Worm (Caenorhabditis elegans): ENCODE results near the gene gst-3.

gst-3 gene

ce11 chrIV:10144487-10144886 lies 4.4 kb upstream of the gst-3 start:
- TF ChIP-seq skn-1 (tag; optimal IDR thresholded peaks at IDR 0.05): peak; percentile 78
- TF ChIP-seq sem-4 (tag; optimal IDR thresholded peaks at IDR 0.05): no peak

ce11 chrIV:10143640-10144039 lies 3.6 kb upstream of the gst-3 start, which contains the start of gene msp-38:
Gene msp-38 (minus strand): TSS chrIV:10143740.
- no peak for TF ChIP-seq nhr-237 (tag; optimal IDR thresholded peaks at IDR 0.05)
- TF ChIP-seq gmeb-1 (tag; optimal IDR thresholded peaks at IDR 0.05): no peak
- no peak for TF ChIP-seq ztf-1 (GFP tag; conservative IDR thresholded peaks at IDR 0.05)
- no peak for TF ChIP-seq ceh-16 (tag; optimal IDR thresholded peaks at IDR 0.05)
- TF ChIP-seq nhr-25 (tag; optimal IDR thresholded peaks at IDR 0.05): no peak
- TF ChIP-seq ceh-82 (tag; optimal IDR thresholded peaks at IDR 0.05): no peak
- no peak for TF ChIP-seq sma-3 (GFP tag; optimal IDR thresholded peaks at IDR 0.05)
- no peak for TF ChIP-seq Y55F3AM.14 (GFP tag; optimal IDR thresholded peaks at IDR 0.05)
- no peak for TF ChIP-seq egl-27 (tag; optimal IDR thresholded peaks at IDR 0.05)
- TF ChIP-seq lin-39 (tag; optimal IDR thresholded peaks at IDR 0.05): no peak
- no peak for TF ChIP-seq unc-55 (GFP tag; optimal IDR thresholded peaks at IDR 0.05)
- TF ChIP-seq R02D3.7 (tag; optimal IDR thresholded peaks at IDR 0.05): no peak
- no peak for TF ChIP-seq unc-62 (GFP tag; optimal IDR thresholded peaks at IDR 0.05)
- TF ChIP-seq ztf-4 (tag; optimal IDR thresholded peaks at IDR 0.05): no peak
- TF ChIP-seq peb-1 (tag; optimal IDR thresholded peaks at IDR 0.05): no peak
- no peak for TF ChIP-seq elt-1 (tag; optimal IDR thresholded peaks at IDR 0.05)
- TF ChIP-seq skn-1 (tag; optimal IDR thresholded peaks at IDR 0.05): no peak
- TF ChIP-seq nhr-21 (tag; optimal IDR thresholded peaks at IDR 0.05): no peak
- no peak for TF ChIP-seq unc-39 (tag; optimal IDR thresholded peaks at IDR 0.05)

DNA sequence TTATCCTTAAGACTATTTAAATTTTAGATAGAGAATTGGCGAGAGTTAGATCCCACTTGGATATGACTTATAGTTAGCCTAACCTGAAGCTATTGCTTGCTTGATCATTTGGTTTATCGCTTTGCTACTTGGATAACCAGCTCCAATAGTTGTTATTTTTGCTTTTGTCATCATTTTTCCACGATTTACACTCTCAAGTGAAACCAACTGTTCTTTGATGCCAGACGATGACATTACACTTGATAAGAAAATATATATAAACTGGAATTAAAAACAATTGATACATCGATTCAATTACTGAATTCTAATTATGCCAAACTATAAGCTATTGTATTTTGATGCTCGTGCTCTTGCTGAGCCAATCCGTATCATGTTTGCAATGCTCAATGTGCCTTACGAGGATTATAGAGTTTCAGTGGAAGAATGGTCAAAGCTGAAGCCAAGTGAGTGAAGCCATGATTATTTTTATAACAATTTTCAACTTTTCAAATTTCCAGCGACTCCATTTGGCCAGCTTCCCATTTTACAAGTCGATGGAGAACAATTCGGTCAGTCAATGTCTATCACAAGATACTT lies 2.0 kb upstream of the gst-3 start, which contains the start of the genes gst-2, gst-4 and dhs-12:
Gene gst-2 (minus strand): TSS at position 132 of the 576 bp plus-strand sequence.
Gene gst-4 (plus strand): TSS at position 296 of the 576 bp plus-strand sequence.
Gene dhs-12 (plus strand): TSS at position 526 of the 576 bp plus-strand sequence.
- TF ChIP-seq zag-1 (tag; optimal IDR thresholded peaks at IDR 0.05): no peak
- TF ChIP-seq skn-1 (tag; optimal IDR thresholded peaks at IDR 0.05): peak; percentile 93

DNA sequence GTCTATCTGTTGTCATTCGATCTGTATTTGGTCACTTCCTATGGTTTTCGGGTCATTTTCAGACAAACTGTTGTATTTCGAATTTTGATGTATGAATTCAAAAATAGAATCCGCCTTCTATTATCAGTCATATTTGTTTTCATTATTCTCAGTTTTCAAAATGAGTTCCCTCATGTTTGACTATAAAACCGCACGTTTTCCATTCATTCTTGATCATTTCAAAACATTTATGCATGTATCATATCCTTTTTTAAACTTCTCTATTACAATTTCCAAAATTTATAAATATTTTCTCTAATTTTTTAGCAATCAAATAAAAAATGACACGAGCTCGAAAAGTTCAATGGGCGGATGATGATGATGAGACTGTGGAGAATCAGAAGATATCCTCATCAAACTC lies 2.2 kb downstream of the gst-3 start, which contains the start of gene K08F4.12:
Gene K08F4.12 (plus strand): TSS at position 301 of the 400 bp plus-strand sequence.
- TF ChIP-seq F13H6.1 (tag; optimal IDR thresholded peaks at IDR 0.05) (no peak), sem-4 (tag; optimal IDR thresholded peaks at IDR 0.05) (no peak), ceh-82 (tag; optimal IDR thresholded peaks at IDR 0.05) (no peak)

DNA sequence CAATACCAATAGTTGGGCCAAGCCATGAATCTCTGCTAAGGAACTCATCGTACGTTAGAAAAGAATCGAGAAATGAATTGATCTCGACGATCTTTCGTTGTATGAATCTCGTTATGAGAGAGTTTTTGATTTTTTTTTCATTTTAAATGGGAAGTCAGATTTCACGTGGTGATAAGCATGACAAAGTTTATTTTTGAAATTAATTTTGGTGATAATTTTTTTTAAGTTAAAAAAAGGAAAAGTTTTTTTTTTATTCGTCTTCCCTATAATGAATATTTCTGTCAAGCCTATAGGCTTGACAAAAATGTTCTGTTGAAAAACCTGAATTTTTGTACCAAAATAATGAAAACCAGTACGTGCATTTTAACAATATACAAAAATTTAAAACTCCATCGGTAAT lies 4.2 kb downstream of the gst-3 start, which contains the start of gene K08F4.5:
Gene K08F4.5 (minus strand): TSS at position 101 of the 400 bp plus-strand sequence.
- TF ChIP-seq nhr-12 (tag; optimal IDR thresholded peaks at IDR 0.05): no peak
- TF ChIP-seq mdl-1 (tag; optimal IDR thresholded peaks at IDR 0.05): no peak
- TF ChIP-seq ceh-82 (tag; optimal IDR thresholded peaks at IDR 0.05): no peak
- TF ChIP-seq unc-62 (GFP tag; optimal IDR thresholded peaks at IDR 0.05): no peak
- no peak for TF ChIP-seq mbf-1 (tag; optimal IDR thresholded peaks at IDR 0.05)
- TF ChIP-seq lin-11 (tag; optimal IDR thresholded peaks at IDR 0.05): no peak
- no peak for TF ChIP-seq nhr-10 (tag; optimal IDR thresholded peaks at IDR 0.05)
- TF ChIP-seq nhr-6 (tag; optimal IDR thresholded peaks at IDR 0.05): no peak
- no peak for TF ChIP-seq sma-9 (GFP tag; optimal IDR thresholded peaks at IDR 0.05)
- no peak for TF ChIP-seq sma-9 (tag; optimal IDR thresholded peaks at IDR 0.05)
- TF ChIP-seq gmeb-1 (tag; optimal IDR thresholded peaks at IDR 0.05): no peak
- TF ChIP-seq peb-1 (tag; optimal IDR thresholded peaks at IDR 0.05): no peak
- TF ChIP-seq sma-3 (GFP tag; optimal IDR thresholded peaks at IDR 0.05): no peak

DNA sequence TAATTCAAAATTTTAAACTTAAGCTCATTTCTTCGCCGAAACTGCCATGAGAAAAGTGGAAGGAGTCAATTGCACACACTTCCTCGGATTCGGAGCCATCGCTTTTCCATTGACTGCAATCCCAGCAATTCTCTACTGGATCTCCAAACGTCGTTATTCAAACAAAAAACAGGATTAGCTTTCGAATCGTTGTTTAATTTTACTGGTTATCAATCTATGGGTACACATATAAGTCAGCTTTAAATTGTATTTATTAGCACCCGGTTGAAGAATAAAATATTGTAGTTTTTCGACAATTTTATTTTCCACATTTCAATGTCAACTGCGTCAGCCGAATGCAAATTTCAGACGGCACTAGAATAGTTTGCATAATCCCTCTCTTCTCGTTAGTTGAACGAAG lies 10.1 kb downstream of the gst-3 start, which contains the start of gene glt-3:
Gene glt-3 (plus strand): TSS at position 301 of the 400 bp plus-strand sequence.
- no peak for TF ChIP-seq unc-62 (GFP tag; optimal IDR thresholded peaks at IDR 0.05)
- TF ChIP-seq zag-1 (tag; optimal IDR thresholded peaks at IDR 0.05): no peak
- no peak for TF ChIP-seq nhr-21 (tag; optimal IDR thresholded peaks at IDR 0.05)
- no peak for TF ChIP-seq F13H6.1 (tag; optimal IDR thresholded peaks at IDR 0.05)
- TF ChIP-seq fos-1 (tag; optimal IDR thresholded peaks at IDR 0.05): no peak
- no peak for TF ChIP-seq peb-1 (tag; optimal IDR thresholded peaks at IDR 0.05)
- no peak for TF ChIP-seq nhr-11 (tag; optimal IDR thresholded peaks at IDR 0.05)
- no peak for TF ChIP-seq nhr-12 (tag; optimal IDR thresholded peaks at IDR 0.05)
- TF ChIP-seq blmp-1 (tag; optimal IDR thresholded peaks at IDR 0.05; ENCODE audit: insufficient read depth): no peak
- no peak for TF ChIP-seq unc-55 (GFP tag; optimal IDR thresholded peaks at IDR 0.05)
- no peak for TF ChIP-seq egl-27 (tag; optimal IDR thresholded peaks at IDR 0.05)
- no peak for TF ChIP-seq nhr-6 (tag; optimal IDR thresholded peaks at IDR 0.05)
- TF ChIP-seq gmeb-1 (tag; optimal IDR thresholded peaks at IDR 0.05): no peak
- TF ChIP-seq skn-1 (tag; optimal IDR thresholded peaks at IDR 0.05): no peak
- no peak for TF ChIP-seq nhr-10 (tag; optimal IDR thresholded peaks at IDR 0.05)
- no peak for TF ChIP-seq lin-11 (tag; optimal IDR thresholded peaks at IDR 0.05)
- no peak for TF ChIP-seq nhr-23 (tag; optimal IDR thresholded peaks at IDR 0.05)
